Worm (Caenorhabditis elegans): ENCODE measurements around the gene Y53G8B.2.

ce11 chrIII:3103905-3104360 is at the start of gene Y53G8B.2:
- TF ChIP-seq hmg-20 (GFP tag; IDR thresholded peaks at IDR 0.05) (no peak), die-1 (tag; optimal IDR thresholded peaks at IDR 0.05) (no peak), nhr-90 (tag; optimal IDR thresholded peaks at IDR 0.05) (no peak), ztf-18 (tag; optimal IDR thresholded peaks at IDR 0.05) (no peak), F33H1.4 (GFP tag; IDR thresholded peaks at IDR 0.05) (no peak)

All from whole organism, young adult.